Fruit fly (Drosophila melanogaster) whole organism, embryonic: Measurements from ENCODE around the gene Pebp1.
A peak's percentile ranks its signal among the peaks of the same experiment; 100 is the strongest.

Experiments used
- Ada2b ChIP-seq: fragments of 200-800 bp; sonication (Bioruptor generic); IDR thresholded peaks from 2 replicates; pipeline ENCODE4 v1.3.6; 2022; ENCODE audit warnings: missing biosample characterization, missing genetic modification characterization
- Adf1 ChIP-seq: fragments of 200-800 bp; sonication (Bioruptor generic); IDR thresholded peaks from 2 replicates; pipeline ENCODE4 v1.3.6; 2022; ENCODE audit warnings: missing biosample characterization, missing genetic modification characterization
- BtbVII ChIP-seq: fragments of 200-800 bp; sonication (Bioruptor generic); optimal IDR thresholded peaks from 3 replicates; lab custom pipeline; 2017; ENCODE audit warnings: missing biosample characterization, mild to moderate bottlenecking, missing genetic modification characterization
- C15 ChIP-seq: fragments of 200-800 bp; sonication (Bioruptor generic); IDR thresholded peaks from 3 replicates; pipeline ENCODE4 v1.3.6; 2022; ENCODE audit warnings: missing biosample characterization, missing genetic modification characterization
- CG10462 ChIP-seq: fragments of 200-800 bp; sonication (Bioruptor generic); optimal IDR thresholded peaks from 2 replicates; lab custom pipeline; 2016; ENCODE audit warnings: missing biosample characterization, missing genetic modification characterization
- CG11085 ChIP-seq: fragments of 200-800 bp; sonication (Bioruptor generic); IDR thresholded peaks from 2 replicates; pipeline ENCODE4 v1.3.6; 2022; ENCODE audit warnings: missing biosample characterization, missing genetic modification characterization
- CG11504 ChIP-seq: fragments of 200-800 bp; sonication (Bioruptor generic); optimal IDR thresholded peaks from 3 replicates; lab custom pipeline; 2019; ENCODE audit warnings: missing biosample characterization, mild to moderate bottlenecking, missing genetic modification characterization, moderate library complexity
- CG13123 ChIP-seq: fragments of 200-800 bp; sonication (Bioruptor generic); optimal IDR thresholded peaks from 2 replicates; lab custom pipeline; 2016; ENCODE audit warnings: missing biosample characterization, missing genetic modification characterization
- CG14860 ChIP-seq: fragments of 200-800 bp; sonication (Bioruptor generic); IDR thresholded peaks from 3 replicates; pipeline ENCODE4 v1.3.6; 2022; ENCODE audit warnings: missing biosample characterization, missing genetic modification characterization; ENCODE audit not compliant: partially characterized antibody
- CG15011 ChIP-seq: fragments of 200-800 bp; sonication (Bioruptor generic); optimal IDR thresholded peaks from 3 replicates; lab custom pipeline; 2018; ENCODE audit warnings: missing biosample characterization, mild to moderate bottlenecking, missing genetic modification characterization
- CG2678 ChIP-seq: fragments of 200-800 bp; sonication (Bioruptor generic); optimal IDR thresholded peaks from 3 replicates; lab custom pipeline; 2019; ENCODE audit warnings: missing biosample characterization, mild to moderate bottlenecking, missing genetic modification characterization, moderate library complexity
- CG30403 ChIP-seq: fragments of 200-800 bp; sonication (Bioruptor generic); optimal IDR thresholded peaks from 3 replicates; lab custom pipeline; 2016; ENCODE audit warnings: missing biosample characterization, missing genetic modification characterization
- CG32772 ChIP-seq: fragments of 200-800 bp; sonication (Bioruptor generic); IDR thresholded peaks from 2 replicates; pipeline ENCODE4 v1.3.6; 2022; ENCODE audit warnings: missing biosample characterization, missing genetic modification characterization
- CG34422 ChIP-seq: fragments of 200-800 bp; sonication (Bioruptor generic); IDR thresholded peaks from 3 replicates; pipeline ENCODE4 v1.3.6; 2022; ENCODE audit warnings: missing biosample characterization, missing genetic modification characterization
- CG43689 ChIP-seq: fragments of 200-800 bp; sonication (Bioruptor generic); IDR thresholded peaks from 2 replicates; pipeline ENCODE4 v1.3.6; 2022; ENCODE audit warnings: missing biosample characterization, missing genetic modification characterization
- CG6254 ChIP-seq: fragments of 200-800 bp; sonication (Bioruptor generic); optimal IDR thresholded peaks from 3 replicates; lab custom pipeline; 2017; ENCODE audit warnings: mild to moderate bottlenecking, missing biosample characterization, missing genetic modification reagents, missing genetic modification characterization
- CG7271 ChIP-seq: fragments of 200-800 bp; sonication (Bioruptor generic); optimal IDR thresholded peaks from 2 replicates; lab custom pipeline; 2018; ENCODE audit warnings: missing biosample characterization, mild to moderate bottlenecking, missing genetic modification characterization, moderate library complexity
- CG7357 ChIP-seq: fragments of 200-800 bp; sonication (Bioruptor generic); IDR thresholded peaks from 3 replicates; pipeline ENCODE4 v1.3.6; 2022; ENCODE audit warnings: missing biosample characterization, missing genetic modification characterization
- CG9876 ChIP-seq: fragments of 200-800 bp; sonication (Bioruptor generic); optimal IDR thresholded peaks from 2 replicates; lab custom pipeline; 2016; ENCODE audit warnings: missing biosample characterization, missing genetic modification characterization
- CTCF ChIP-seq: fragments of 200-800 bp; sonication (Bioruptor generic); optimal IDR thresholded peaks from 2 replicates; lab custom pipeline; 2017; ENCODE audit warnings: missing biosample characterization, mild to moderate bottlenecking, missing genetic modification characterization, moderate library complexity
- Dip2 ChIP-seq: fragments of 200-800 bp; sonication (Bioruptor generic); IDR thresholded peaks from 2 replicates; pipeline ENCODE4 v1.3.6; 2022; ENCODE audit warnings: missing biosample characterization, missing genetic modification characterization
- HLH4C ChIP-seq: fragments of 200-800 bp; sonication (Bioruptor generic); IDR thresholded peaks from 3 replicates; pipeline ENCODE4 v1.3.6; 2022; ENCODE audit warnings: missing biosample characterization, missing genetic modification characterization; ENCODE audit not compliant: partially characterized antibody
- HLHmδ ChIP-seq: fragments of 200-800 bp; sonication (Bioruptor generic); optimal IDR thresholded peaks from 2 replicates; lab custom pipeline; 2018; ENCODE audit warnings: missing biosample characterization, mild to moderate bottlenecking, missing genetic modification characterization, moderate library complexity
- Hmr ChIP-seq: fragments of 200-800 bp; sonication (Bioruptor generic); optimal IDR thresholded peaks from 3 replicates; lab custom pipeline; 2017; ENCODE audit warnings: mild to moderate bottlenecking, missing biosample characterization, missing genetic modification reagents, missing genetic modification characterization
- Mad ChIP-seq: fragments of 200-800 bp; sonication (Bioruptor generic); optimal IDR thresholded peaks from 2 replicates; lab custom pipeline; 2016; ENCODE audit warnings: missing biosample characterization, missing genetic modification characterization
- Med ChIP-seq: fragments of 200-800 bp; sonication (Bioruptor generic); peaks from one replicate; lab custom pipeline; 2016; ENCODE audit warnings: missing biosample characterization, missing genetic modification characterization, mild to moderate bottlenecking, inconsistent platforms, moderate library complexity
- Mes4 ChIP-seq: fragments of 200-800 bp; sonication (Bioruptor generic); optimal IDR thresholded peaks from 2 replicates; lab custom pipeline; 2016; ENCODE audit warnings: missing biosample characterization, missing genetic modification characterization
- Myb ChIP-seq: fragments of 200-800 bp; sonication (Bioruptor generic); optimal IDR thresholded peaks from 2 replicates; lab custom pipeline; 2016; ENCODE audit warnings: missing biosample characterization, missing genetic modification characterization
- NK7.1 ChIP-seq: fragments of 200-800 bp; sonication (Bioruptor generic); optimal IDR thresholded peaks from 3 replicates; lab custom pipeline; 2016; ENCODE audit warnings: missing biosample characterization, missing genetic modification characterization
- Nf-YB ChIP-seq: fragments of 200-800 bp; sonication (Bioruptor generic); optimal IDR thresholded peaks from 3 replicates; lab custom pipeline; 2019; ENCODE audit warnings: missing biosample characterization, mild to moderate bottlenecking, missing genetic modification characterization, moderate library complexity
- NfI ChIP-seq: fragments of 200-800 bp; sonication (Bioruptor generic); optimal IDR thresholded peaks from 3 replicates; lab custom pipeline; 2018; ENCODE audit warnings: missing biosample characterization, mild to moderate bottlenecking, missing genetic modification characterization, moderate library complexity
- Pdp1 ChIP-seq, 2 experiments: fragments of 200-800 bp; sonication (Bioruptor generic); optimal IDR thresholded peaks; 3 replicates each; lab custom pipeline; 2016; ENCODE audit warnings: missing biosample characterization in 2 of 2, missing genetic modification characterization in 2 of 2, mild to moderate bottlenecking in 1 of 2, moderate library complexity in 1 of 2
- Ptx1 ChIP-seq: fragments of 200-800 bp; sonication (Bioruptor generic); IDR thresholded peaks from 2 replicates; pipeline ENCODE4 v1.3.6; 2022; ENCODE audit warnings: missing biosample characterization, missing genetic modification characterization
- abd-A ChIP-seq: fragments of 200-800 bp; sonication (Bioruptor generic); optimal IDR thresholded peaks from 3 replicates; lab custom pipeline; 2019; ENCODE audit warnings: missing biosample characterization, mild to moderate bottlenecking, missing genetic modification characterization, moderate library complexity
- ara ChIP-seq: fragments of 200-800 bp; sonication (Bioruptor generic); IDR thresholded peaks from 2 replicates; pipeline ENCODE4 v1.3.6; 2022; ENCODE audit warnings: missing biosample characterization, missing genetic modification characterization
- crol ChIP-seq: fragments of 200-800 bp; sonication (Bioruptor generic); IDR thresholded peaks from 2 replicates; pipeline ENCODE4 v1.3.6; 2022; ENCODE audit warnings: missing biosample characterization, missing genetic modification characterization
- dmrt11E ChIP-seq: fragments of 200-800 bp; sonication (Bioruptor generic); optimal IDR thresholded peaks from 3 replicates; lab custom pipeline; 2018; ENCODE audit warnings: missing biosample characterization, mild to moderate bottlenecking, missing genetic modification characterization, moderate library complexity
- hb ChIP-seq: fragments of 200-800 bp; sonication (Bioruptor generic); IDR thresholded peaks from 3 replicates; pipeline ENCODE4 v1.3.6; 2022; ENCODE audit warnings: missing biosample characterization, missing genetic modification characterization; ENCODE audit not compliant: partially characterized antibody
- inv ChIP-seq: fragments of 200-800 bp; sonication (Bioruptor generic); IDR thresholded peaks from 2 replicates; pipeline ENCODE4 v1.3.6; 2022; ENCODE audit warnings: missing biosample characterization, missing genetic modification characterization; ENCODE audit not compliant: partially characterized antibody
- ken ChIP-seq: fragments of 200-800 bp; sonication (Bioruptor generic); IDR thresholded peaks from 3 replicates; pipeline ENCODE4 v1.3.6; 2022; ENCODE audit warnings: missing biosample characterization, missing genetic modification characterization
- lbe ChIP-seq: fragments of 200-800 bp; sonication (Bioruptor generic); optimal IDR thresholded peaks from 2 replicates; lab custom pipeline; 2016; ENCODE audit warnings: missing biosample characterization, mild to moderate bottlenecking, missing genetic modification characterization
- lilli ChIP-seq: fragments of 200-800 bp; sonication (Bioruptor generic); optimal IDR thresholded peaks from 3 replicates; lab custom pipeline; 2016; ENCODE audit warnings: missing biosample characterization, missing genetic modification characterization
- lola ChIP-seq, 3 experiments: fragments of >200 bp in 2 of 3; fragments of 200-800 bp in 1 of 3; sonication (Bioruptor generic) in 1 of 3; optimal IDR thresholded peaks; 2 replicates each; lab custom pipeline; 2017 to 2019; ENCODE audit warnings: missing biosample characterization in 3 of 3, missing genetic modification characterization in 3 of 3, mild to moderate bottlenecking in 1 of 3, moderate library complexity in 1 of 3
- otp ChIP-seq: fragments of 200-800 bp; sonication (Bioruptor generic); IDR thresholded peaks from 3 replicates; pipeline ENCODE4, ENCODE4 v1.3.6; 2022; ENCODE audit warnings: missing biosample characterization, missing genetic modification characterization
- ranshi ChIP-seq: fragments of 200-800 bp; sonication (Bioruptor generic); IDR thresholded peaks from 2 replicates; pipeline ENCODE4 v1.3.6; 2022; ENCODE audit warnings: missing biosample characterization, missing genetic modification characterization
- slp2 ChIP-seq: fragments of 200-800 bp; sonication (Bioruptor generic); optimal IDR thresholded peaks from 2 replicates; lab custom pipeline; 2016; ENCODE audit warnings: missing biosample characterization, missing genetic modification characterization
- stc ChIP-seq: fragments of 200-800 bp; sonication (Bioruptor generic); IDR thresholded peaks from 2 replicates; pipeline ENCODE4 v1.3.6; 2022; ENCODE audit warnings: missing biosample characterization, missing genetic modification characterization
- yki ChIP-seq: fragments of >200 bp; optimal IDR thresholded peaks from 3 replicates; lab custom pipeline; 2018
- z ChIP-seq: fragments of 200-800 bp; sonication (Bioruptor generic); IDR thresholded peaks from 3 replicates; pipeline ENCODE4 v1.3.6; 2022; ENCODE audit warnings: missing biosample characterization, missing genetic modification characterization
- zen ChIP-seq: fragments of 200-800 bp; sonication (Bioruptor generic); optimal IDR thresholded peaks from 3 replicates; lab custom pipeline; 2018; ENCODE audit warnings: missing biosample characterization, mild to moderate bottlenecking, missing genetic modification characterization, moderate library complexity
- zen2 ChIP-seq: fragments of 200-800 bp; sonication (Bioruptor generic); IDR thresholded peaks from 3 replicates; pipeline ENCODE4 v1.3.6; 2022; ENCODE audit warnings: missing biosample characterization, missing genetic modification characterization; ENCODE audit not compliant: partially characterized antibody

Pebp1 gene

dm6 chr3R:22447874-22448254, 18.0 kb upstream of the Pebp1 start, which contains the start of gene CG34376 (continued):
- TF ChIP-seq CG13123 (no peak), hb (no peak), HLH4C (GFP tag; lab: Robert Waterston, UW) (peak; percentile 39; the same call in 2 of the 3 replicates), lola (GFP tag; optimal IDR thresholded peaks at IDR 0.05; lab: Kevin White, UChicago) (peak in 1 of 3 experiments; percentile 7), Myb (GFP tag; lab: Kevin White, UChicago) (peak; percentile 50), Mes4 (GFP tag; lab: Kevin White, UChicago) (no peak), CG30403 (peak; percentile 34), CG9876 (GFP tag; lab: Kevin White, UChicago) (peak; percentile 23), ranshi (peak; percentile 9; the same call in 1 of the 2 replicates), lbe (no peak), z (0 out of 3 replicates have a peak, but pooled peaks have one; percentile 9), CG15011 (GFP tag; lab: Kevin White, UChicago) (no peak), abd-A (peak; percentile 88), CG7357 (GFP tag; lab: Robert Waterston, UW) (peak; percentile 58; the same call in 1 of the 3 replicates), CG2678 (tag; lab: Kevin White, UChicago) (peak; percentile 38), CG34422 (GFP tag; lab: Robert Waterston, UW) (peak; percentile 75; the same call in 1 of the 3 replicates), yki (no peak), slp2 (GFP tag; lab: Kevin White, UChicago) (peak; percentile 22), ken (GFP tag; lab: Robert Waterston, UW) (peak; percentile 60; the same call in 2 of the 3 replicates), Pdp1 (GFP tag; optimal IDR thresholded peaks at IDR 0.05; lab: Kevin White, UChicago) (peak in 1 of 2 experiments; percentile 57), C15 (GFP tag; lab: Robert Waterston, UW) (no peak), Med (GFP tag; lab: Kevin White, UChicago) (peak; percentile 90), CG7271 (no peak), CG10462 (no peak), BtbVII (GFP tag; lab: Kevin White, UChicago) (peak; percentile 41), Ada2b (GFP tag; lab: Robert Waterston, UW) (peak; percentile 48), HLHmδ (GFP tag; lab: Kevin White, UChicago) (peak; percentile 1), Nf-YB (GFP tag; lab: Kevin White, UChicago) (no peak), crol (GFP tag; lab: Robert Waterston, UW) (peak; percentile 100), CG6254 (GFP tag; lab: Kevin White, UChicago) (peak; percentile 17), dmrt11E (tag; lab: Kevin White, UChicago) (no peak), CG32772 (GFP tag; lab: Robert Waterston, UW) (peak; percentile 24; the same call in 1 of the 2 replicates), Dip2 (GFP tag; lab: Robert Waterston, UW) (no peak), Ptx1 (GFP tag; lab: Robert Waterston, UW) (peak; percentile 36; the same call in 1 of the 2 replicates), lilli (GFP tag; lab: Kevin White, UChicago) (no peak), zen2 (GFP tag; lab: Robert Waterston, UW) (no peak), zen (no peak), CG14860 (GFP tag; lab: Robert Waterston, UW) (no peak), CG43689 (GFP tag; lab: Robert Waterston, UW) (no peak), stc (peak; percentile 23; the same call in 1 of the 2 replicates), NfI (peak; percentile 49), Mad (peak; percentile 9), Adf1 (peak; percentile 88), inv (GFP tag; lab: Robert Waterston, UW) (no peak), CG11085 (GFP tag; lab: Robert Waterston, UW) (peak; percentile 12; the same call in 1 of the 2 replicates), otp (GFP tag; lab: Robert Waterston, UW) (peak; percentile 78; the same call in 2 of the 3 replicates), CTCF (GFP tag; lab: Kevin White, UChicago) (peak; percentile 29), Hmr (peak; percentile 44), NK7.1 (GFP tag; lab: Kevin White, UChicago) (no peak), ara (GFP tag; lab: Robert Waterston, UW) (peak; percentile 51), CG11504 (tag; lab: Kevin White, UChicago) (no peak)
